Worm (Caenorhabditis elegans) whole organism, late embryonic: ENCODE results near the gene ZK1058.9.
A peak's percentile ranks its signal among the peaks of the same experiment; 100 is the strongest.

Source experiments
- C38D4.7 ChIP-seq: fragments of 200-800 bp; sonication (Bioruptor generic); optimal IDR thresholded peaks from 2 replicates; lab custom pipeline; 2018; ENCODE audit warnings: mild to moderate bottlenecking, missing genetic modification characterization, moderate library complexity, missing compliant biosample characterization
- ceh-2 ChIP-seq: sonication (generic microtip); optimal IDR thresholded peaks from 2 replicates; lab custom pipeline; 2016; ENCODE audit warnings: missing genotype, missing genetic modification characterization, missing compliant biosample characterization
- dmd-4 ChIP-seq: sonication (generic microtip); optimal IDR thresholded peaks from 2 replicates; lab custom pipeline; 2016; ENCODE audit warnings: borderline replicate concordance, missing genetic modification characterization, missing compliant biosample characterization
- elt-2 ChIP-seq: sonication (generic microtip); optimal IDR thresholded peaks from 2 replicates; lab custom pipeline; 2016; ENCODE audit warnings: missing genetic modification reagents, missing genetic modification characterization, missing compliant biosample characterization
- gmeb-2 ChIP-seq: sonication (generic microtip); optimal IDR thresholded peaks from 2 replicates; lab custom pipeline; 2016; ENCODE audit warnings: missing genetic modification characterization, inconsistent platforms, missing compliant biosample characterization
- pag-3 ChIP-seq: sonication (generic microtip); optimal IDR thresholded peaks from 2 replicates; lab custom pipeline; 2016; ENCODE audit warnings: missing compliant biosample characterization, missing genetic modification characterization, borderline replicate concordance

ce11 chrIII:3916624-3917023, 9.4 kb downstream of the ZK1058.9 start, which contains the start of gene ccdc-47:
- TF ChIP-seq elt-2 (tag; lab: Kevin White, UChicago) (peak; percentile 93), ceh-2 (tag; lab: Kevin White, UChicago) (peak; percentile 81), gmeb-2 (tag; lab: Kevin White, UChicago) (peak; percentile 82), dmd-4 (tag; lab: Kevin White, UChicago) (peak; percentile 43), C38D4.7 (GFP tag; lab: Kevin White, UChicago) (peak; percentile 77), pag-3 (tag; lab: Kevin White, UChicago) (no peak)
